Worm (Caenorhabditis elegans) whole organism, L1 larva: ENCODE data around the gene F07F6.8.

Experiments
- nhr-19 ChIP-seq: fragments of 200-800 bp; sonication (Bioruptor generic); conservative IDR thresholded peaks from 2 replicates; pipeline ENCODE4 v1.3.6; 2022; ENCODE audit warnings: missing genetic modification characterization, missing compliant biosample characterization
- rnt-1 ChIP-seq: sonication (generic microtip); optimal IDR thresholded peaks from 2 replicates; lab custom pipeline; 2016; ENCODE audit warnings: mild to moderate bottlenecking, missing genetic modification characterization, moderate library complexity, missing compliant biosample characterization
- zag-1 ChIP-seq: fragments of 150-350 bp; optimal IDR thresholded peaks from 2 replicates; lab custom pipeline; 2014; ENCODE audit warnings: missing biosample characterization, missing genetic modification characterization

- TF ChIP-seq zag-1: no peak
- peak; percentile 16 for TF ChIP-seq rnt-1
- peak; percentile 56 for TF ChIP-seq nhr-19 (GFP tag; lab: Robert Waterston, UW)
These were observed 45.9 kb downstream of the F07F6.8 start, which contains the start of gene pkc-3 for ce11 chrII:5379614-5380077.
